Fruit fly (Drosophila melanogaster) whole organism, embryonic: ENCODE measurements around the gene Cyp9f2.

ENCODE experiments used
- BEAF-32 ChIP-seq: fragments of 200-800 bp; sonication (Bioruptor generic); optimal IDR thresholded peaks from 3 replicates; lab custom pipeline; 2017; ENCODE audit warnings: missing biosample characterization, missing genetic modification characterization, mild to moderate bottlenecking, moderate library complexity, missing genetic modification reagents
- CG10267 ChIP-seq: fragments of 200-800 bp; sonication (Bioruptor generic); optimal IDR thresholded peaks from 2 replicates; lab custom pipeline; 2018; ENCODE audit warnings: missing biosample characterization, mild to moderate bottlenecking, missing genetic modification characterization, moderate library complexity
- CG10543 ChIP-seq: fragments of 200-800 bp; sonication (Bioruptor generic); optimal IDR thresholded peaks from 3 replicates; lab custom pipeline; 2017; ENCODE audit warnings: missing biosample characterization, mild to moderate bottlenecking, missing genetic modification characterization, moderate library complexity
- CG11398 ChIP-seq: fragments of 200-800 bp; sonication (Bioruptor generic); optimal IDR thresholded peaks from 2 replicates; lab custom pipeline; 2016; ENCODE audit warnings: missing biosample characterization, missing genetic modification characterization
- CG12659 ChIP-seq: fragments of 200-800 bp; sonication (Bioruptor generic); optimal IDR thresholded peaks from 3 replicates; lab custom pipeline; 2017; ENCODE audit warnings: mild to moderate bottlenecking, missing biosample characterization, missing genetic modification reagents, missing genetic modification characterization
- CG15479 ChIP-seq: fragments of 200-800 bp; sonication (Bioruptor generic); optimal IDR thresholded peaks from 3 replicates; lab custom pipeline; 2019; ENCODE audit warnings: missing biosample characterization, mild to moderate bottlenecking, missing genetic modification characterization, moderate library complexity
- CG16779 ChIP-seq: fragments of 200-800 bp; sonication (Bioruptor generic); IDR thresholded peaks from 2 replicates; pipeline ENCODE4 v1.3.6; 2022; ENCODE audit warnings: missing biosample characterization, missing genetic modification characterization
- CG16813 ChIP-seq: fragments of 200-800 bp; sonication (Bioruptor generic); IDR thresholded peaks from 3 replicates; pipeline ENCODE4 v1.3.6; 2022; ENCODE audit warnings: missing biosample characterization, missing genetic modification characterization; ENCODE audit not compliant: partially characterized antibody
- CG16815 ChIP-seq: fragments of 200-800 bp; sonication (Bioruptor generic); optimal IDR thresholded peaks from 3 replicates; lab custom pipeline; 2017; ENCODE audit warnings: missing biosample characterization, mild to moderate bottlenecking, missing genetic modification characterization
- CG17361 ChIP-seq: fragments of 200-800 bp; sonication (Bioruptor generic); IDR thresholded peaks from 3 replicates; pipeline ENCODE4 v1.3.6; 2022; ENCODE audit warnings: missing biosample characterization, missing genetic modification characterization
- CG18262 ChIP-seq: fragments of 200-800 bp; optimal IDR thresholded peaks from 3 replicates; lab custom pipeline; 2019; ENCODE audit warnings: missing biosample characterization, mild to moderate bottlenecking, missing genetic modification characterization, moderate library complexity
- CG18619 ChIP-seq: fragments of 200-800 bp; sonication (Bioruptor generic); optimal IDR thresholded peaks from 3 replicates; lab custom pipeline; 2017; ENCODE audit warnings: missing biosample characterization, mild to moderate bottlenecking, missing genetic modification characterization
- CG2129 ChIP-seq: fragments of 200-800 bp; sonication (Bioruptor generic); IDR thresholded peaks from 2 replicates; pipeline ENCODE4 v1.3.6; 2022; ENCODE audit warnings: missing biosample characterization, missing genetic modification characterization; ENCODE audit not compliant: partially characterized antibody
- CG32772 ChIP-seq: fragments of 200-800 bp; sonication (Bioruptor generic); IDR thresholded peaks from 2 replicates; pipeline ENCODE4 v1.3.6; 2022; ENCODE audit warnings: missing biosample characterization, missing genetic modification characterization
- CG43689 ChIP-seq: fragments of 200-800 bp; sonication (Bioruptor generic); IDR thresholded peaks from 2 replicates; pipeline ENCODE4 v1.3.6; 2022; ENCODE audit warnings: missing biosample characterization, missing genetic modification characterization
- CG6791 ChIP-seq: fragments of 200-800 bp; sonication (Bioruptor generic); IDR thresholded peaks from 3 replicates; pipeline ENCODE4 v1.3.6; 2022; ENCODE audit warnings: missing biosample characterization, missing genetic modification characterization; ENCODE audit not compliant: partially characterized antibody
- CG9797 ChIP-seq: fragments of 200-800 bp; sonication (Bioruptor generic); optimal IDR thresholded peaks from 3 replicates; lab custom pipeline; 2018; ENCODE audit warnings: missing biosample characterization, mild to moderate bottlenecking, missing genetic modification characterization
- Dbx ChIP-seq: fragments of 200-800 bp; sonication (Bioruptor generic); IDR thresholded peaks from 3 replicates; pipeline ENCODE4 v1.3.6; 2022; ENCODE audit warnings: missing biosample characterization, missing genetic modification characterization
- Dfd ChIP-seq, 2 experiments: fragments of >200 bp; optimal IDR thresholded peaks; 2 replicates each; lab custom pipeline; 2017; ENCODE audit warnings: missing biosample characterization in 2 of 2, missing genetic modification characterization in 2 of 2
- Dip3 ChIP-seq: fragments of 200-800 bp; sonication (Bioruptor generic); optimal IDR thresholded peaks from 3 replicates; lab custom pipeline; 2016; ENCODE audit warnings: missing biosample characterization, missing genetic modification characterization
- Dref ChIP-seq: fragments of 200-800 bp; sonication (Bioruptor generic); IDR thresholded peaks from 2 replicates; pipeline ENCODE4 v1.3.6; 2022; ENCODE audit warnings: missing biosample characterization, missing genetic modification characterization
- Elba2 ChIP-seq: fragments of 200-800 bp; sonication (Bioruptor generic); optimal IDR thresholded peaks from 3 replicates; lab custom pipeline; 2016; ENCODE audit warnings: missing biosample characterization, missing genetic modification characterization
- GATAe ChIP-seq: fragments of 200-800 bp; sonication (Bioruptor generic); conservative IDR thresholded peaks from 2 replicates; pipeline ENCODE4 v1.3.6; 2022; ENCODE audit warnings: missing biosample characterization, missing genetic modification characterization
- HLHmδ ChIP-seq: fragments of 200-800 bp; sonication (Bioruptor generic); optimal IDR thresholded peaks from 2 replicates; lab custom pipeline; 2018; ENCODE audit warnings: missing biosample characterization, mild to moderate bottlenecking, missing genetic modification characterization, moderate library complexity
- HmgD ChIP-seq: fragments of 200-800 bp; sonication (Bioruptor generic); optimal IDR thresholded peaks from 3 replicates; lab custom pipeline; 2016; ENCODE audit warnings: missing biosample characterization, missing genetic modification characterization
- Hr39 ChIP-seq: fragments of >200 bp; optimal IDR thresholded peaks from 2 replicates; lab custom pipeline; 2017
- Mad ChIP-seq: fragments of 200-800 bp; sonication (Bioruptor generic); optimal IDR thresholded peaks from 2 replicates; lab custom pipeline; 2016; ENCODE audit warnings: missing biosample characterization, missing genetic modification characterization
- Meics ChIP-seq: fragments of 200-800 bp; sonication (Bioruptor generic); optimal IDR thresholded peaks from 2 replicates; lab custom pipeline; 2017; ENCODE audit warnings: missing biosample characterization, mild to moderate bottlenecking, missing genetic modification characterization
- Myb ChIP-seq: fragments of 200-800 bp; sonication (Bioruptor generic); optimal IDR thresholded peaks from 2 replicates; lab custom pipeline; 2016; ENCODE audit warnings: missing biosample characterization, missing genetic modification characterization
- Nf-YB ChIP-seq: fragments of 200-800 bp; sonication (Bioruptor generic); optimal IDR thresholded peaks from 3 replicates; lab custom pipeline; 2019; ENCODE audit warnings: missing biosample characterization, mild to moderate bottlenecking, missing genetic modification characterization, moderate library complexity
- Nf-YC ChIP-seq: fragments of 200-800 bp; optimal IDR thresholded peaks from 3 replicates; lab custom pipeline; 2019; ENCODE audit warnings: missing biosample characterization, mild to moderate bottlenecking, missing genetic modification characterization, moderate library complexity
- Side ChIP-seq: fragments of 200-800 bp; sonication (Bioruptor generic); optimal IDR thresholded peaks from 2 replicates; lab custom pipeline; 2016; ENCODE audit warnings: missing biosample characterization, missing genetic modification characterization
- Sox102F ChIP-seq: fragments of 200-800 bp; sonication (Bioruptor generic); optimal IDR thresholded peaks from 2 replicates; lab custom pipeline; 2018; ENCODE audit warnings: missing biosample characterization, mild to moderate bottlenecking, missing genetic modification characterization, moderate library complexity
- Sry-δ ChIP-seq: fragments of 200-800 bp; sonication (Bioruptor generic); optimal IDR thresholded peaks from 2 replicates; lab custom pipeline; 2016; ENCODE audit warnings: missing biosample characterization, missing genetic modification characterization
- crc ChIP-seq: fragments of 200-800 bp; sonication (Bioruptor generic); optimal IDR thresholded peaks from 2 replicates; lab custom pipeline; 2016; ENCODE audit warnings: missing biosample characterization, missing genetic modification characterization
- dysf ChIP-seq: fragments of 200-800 bp; sonication (Bioruptor generic); IDR thresholded peaks from 3 replicates; pipeline ENCODE4 v1.3.6; 2022; ENCODE audit warnings: missing biosample characterization, missing genetic modification characterization
- ewg ChIP-seq: fragments of 200-800 bp; sonication (Bioruptor generic); optimal IDR thresholded peaks from 3 replicates; lab custom pipeline; 2017; ENCODE audit warnings: mild to moderate bottlenecking, missing biosample characterization, missing genetic modification reagents, missing genetic modification characterization
- fd64A ChIP-seq: fragments of 200-800 bp; sonication (Bioruptor generic); optimal IDR thresholded peaks from 3 replicates; lab custom pipeline; 2018; ENCODE audit warnings: missing biosample characterization, mild to moderate bottlenecking, missing genetic modification characterization
- gfzf ChIP-seq: fragments of 200-800 bp; sonication (Bioruptor generic); optimal IDR thresholded peaks from 2 replicates; lab custom pipeline; 2016; ENCODE audit warnings: missing biosample characterization, mild to moderate bottlenecking, missing genetic modification characterization, moderate library complexity
- grn ChIP-seq: fragments of 200-800 bp; sonication (Bioruptor generic); optimal IDR thresholded peaks from 3 replicates; lab custom pipeline; 2017; ENCODE audit warnings: missing biosample characterization, missing genetic modification characterization
- hth ChIP-seq: fragments of >200 bp; optimal IDR thresholded peaks from 2 replicates; lab custom pipeline; 2017; ENCODE audit warnings: inconsistent platforms
- insv ChIP-seq, 2 experiments: fragments of 200-800 bp; sonication (Bioruptor generic); optimal IDR thresholded peaks; 3 replicates each; lab custom pipeline; 2016 to 2018; ENCODE audit warnings: missing biosample characterization in 2 of 2, missing genetic modification characterization in 2 of 2
- klu ChIP-seq: fragments of 200-800 bp; sonication (Bioruptor generic); IDR thresholded peaks from 2 replicates; pipeline ENCODE4 v1.3.6; 2022; ENCODE audit warnings: missing biosample characterization, missing genetic modification characterization
- nmo ChIP-seq: fragments of 200-800 bp; sonication (Bioruptor generic); optimal IDR thresholded peaks from 2 replicates; lab custom pipeline; 2018; ENCODE audit warnings: missing biosample characterization, mild to moderate bottlenecking, missing genetic modification characterization, moderate library complexity
- otp ChIP-seq: fragments of 200-800 bp; sonication (Bioruptor generic); IDR thresholded peaks from 3 replicates; pipeline ENCODE4, ENCODE4 v1.3.6; 2022; ENCODE audit warnings: missing biosample characterization, missing genetic modification characterization
- pum ChIP-seq: fragments of 200-800 bp; sonication (Bioruptor generic); optimal IDR thresholded peaks from 2 replicates; lab custom pipeline; 2016; ENCODE audit warnings: missing biosample characterization, missing genetic modification characterization
- row ChIP-seq: fragments of 200-800 bp; sonication (Bioruptor generic); IDR thresholded peaks from 3 replicates; pipeline ENCODE4 v1.3.6; 2022; ENCODE audit warnings: missing biosample characterization, missing genetic modification characterization
- slbo ChIP-seq: fragments of 200-800 bp; sonication (Bioruptor generic); IDR thresholded peaks from 2 replicates; pipeline ENCODE4 v1.3.6; 2022; ENCODE audit warnings: missing biosample characterization, missing genetic modification characterization
- trem ChIP-seq: fragments of 200-800 bp; optimal IDR thresholded peaks from 3 replicates; lab custom pipeline; 2019; ENCODE audit warnings: missing biosample characterization, mild to moderate bottlenecking, missing genetic modification characterization, moderate library complexity
- vvl ChIP-seq: fragments of 200-800 bp; sonication (Bioruptor generic); IDR thresholded peaks from 2 replicates; pipeline ENCODE4 v1.3.6; 2022; ENCODE audit warnings: missing biosample characterization, missing genetic modification characterization

Cyp9f2 gene

DNA sequence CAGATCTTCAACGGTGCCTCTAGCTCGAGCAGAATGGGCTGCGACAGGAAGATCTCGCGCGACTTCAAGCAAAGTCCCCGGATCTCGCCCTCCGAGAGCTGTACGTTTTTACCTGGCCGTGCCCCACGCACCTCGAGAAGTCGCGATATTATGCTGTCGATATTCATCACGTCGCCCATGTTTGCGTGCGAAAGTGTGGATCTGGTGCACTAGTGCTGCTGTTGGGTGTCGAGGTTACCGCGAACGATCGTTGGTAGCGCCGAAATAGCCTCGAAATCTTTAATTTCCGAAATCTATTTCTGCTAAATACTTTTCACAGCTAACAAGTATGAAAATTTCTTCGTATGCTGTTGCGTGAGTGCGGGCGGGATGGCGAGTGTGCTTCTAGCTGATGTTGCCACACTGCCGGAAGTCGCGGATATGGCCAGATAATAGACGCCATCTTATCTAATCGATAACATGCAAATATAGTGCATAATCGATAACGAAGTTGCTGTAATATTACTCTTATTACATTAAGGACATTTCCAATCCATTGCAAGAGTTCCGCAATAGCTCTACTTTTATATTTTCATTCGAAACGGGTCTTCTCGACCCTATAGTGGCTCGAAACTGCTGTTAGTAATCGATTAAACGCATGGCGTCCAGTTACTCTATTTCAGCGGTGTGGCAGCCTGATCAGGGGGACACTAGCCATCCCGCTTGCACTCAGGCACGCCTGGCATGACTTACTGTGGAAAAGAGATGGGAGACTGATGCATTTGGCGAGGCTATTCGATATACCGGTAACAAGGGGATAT lies 19.9 kb upstream of the Cyp9f2 start, which contains the start of gene Pp1-87B (continued):
- TF ChIP-seq Myb (GFP tag; lab: Kevin White, UChicago) (peak; percentile 74), otp (no peak), Nf-YB (GFP tag; lab: Kevin White, UChicago) (peak; percentile 13), trem (tag; lab: Kevin White, UChicago) (peak; percentile 28), CG2129 (GFP tag; lab: Robert Waterston, UW) (no peak), CG16779 (no peak), GATAe (GFP tag; lab: Robert Waterston, UW) (no peak), fd64A (GFP tag; lab: Kevin White, UChicago) (no peak), CG9797 (GFP tag; lab: Kevin White, UChicago) (peak; percentile 49), Meics (peak; percentile 56), klu (GFP tag; lab: Robert Waterston, UW) (no peak), BEAF-32 (peak; percentile 70), CG16815 (GFP tag; lab: Kevin White, UChicago) (no peak), CG18262 (tag; lab: Kevin White, UChicago) (peak; percentile 34), Nf-YC (tag; lab: Kevin White, UChicago) (peak; percentile 46), Sry-δ (GFP tag; lab: Kevin White, UChicago) (peak; percentile 75), CG17361 (peak; percentile 80), CG6791 (GFP tag; lab: Robert Waterston, UW) (peak; percentile 55; the same call in 2 of the 3 replicates), CG10267 (tag; lab: Kevin White, UChicago) (peak; percentile 16), CG32772 (no peak), Elba2 (GFP tag; lab: Kevin White, UChicago) (peak; percentile 98), row (GFP tag; lab: Robert Waterston, UW) (0 out of 3 replicates have a peak, but pooled peaks have one; percentile 10), Hr39 (lab: Kevin White, UChicago) (no peak), hth (lab: Kevin White, UChicago) (no peak), pum (GFP tag; lab: Kevin White, UChicago) (peak; percentile 37), CG10543 (GFP tag; lab: Kevin White, UChicago) (peak; percentile 53), gfzf (peak; percentile 17), Side (GFP tag; lab: Kevin White, UChicago) (peak; percentile 32), vvl (GFP tag; lab: Robert Waterston, UW) (peak; percentile 25; the same call in 1 of the 2 replicates), ewg (GFP tag; lab: Kevin White, UChicago) (no peak), CG16813 (peak; percentile 55; the same call in 1 of the 3 replicates), crc (GFP tag; lab: Kevin White, UChicago) (no peak), grn (no peak), CG18619 (GFP tag; lab: Kevin White, UChicago) (peak; percentile 37), Sox102F (GFP tag; lab: Kevin White, UChicago) (no peak), nmo (GFP tag; lab: Kevin White, UChicago) (peak; percentile 72), CG11398 (no peak), HmgD (GFP tag; lab: Kevin White, UChicago) (peak; percentile 40), CG12659 (peak; percentile 87), CG43689 (GFP tag; lab: Robert Waterston, UW) (no peak), Mad (GFP tag; lab: Kevin White, UChicago) (no peak), Dip3 (GFP tag; lab: Kevin White, UChicago) (peak; percentile 10), Dbx (no peak), Dfd (GFP tag; optimal IDR thresholded peaks at IDR 0.05; lab: Kevin White, UChicago) (peak in 1 of 2 experiments; percentile 30), CG15479 (no peak), HLHmδ (peak; percentile 61), slbo (GFP tag; lab: Robert Waterston, UW) (no peak), dysf (GFP tag; lab: Robert Waterston, UW) (0 out of 3 replicates have a peak, but pooled peaks have one; percentile 7), Dref (GFP tag; lab: Robert Waterston, UW) (peak; percentile 66), insv (GFP tag; optimal IDR thresholded peaks at IDR 0.05; lab: Kevin White, UChicago) (peak; percentile 88 to 99)
